Fruit fly (Drosophila melanogaster): ENCODE results near the gene CG17154.

CG17154 gene

DNA sequence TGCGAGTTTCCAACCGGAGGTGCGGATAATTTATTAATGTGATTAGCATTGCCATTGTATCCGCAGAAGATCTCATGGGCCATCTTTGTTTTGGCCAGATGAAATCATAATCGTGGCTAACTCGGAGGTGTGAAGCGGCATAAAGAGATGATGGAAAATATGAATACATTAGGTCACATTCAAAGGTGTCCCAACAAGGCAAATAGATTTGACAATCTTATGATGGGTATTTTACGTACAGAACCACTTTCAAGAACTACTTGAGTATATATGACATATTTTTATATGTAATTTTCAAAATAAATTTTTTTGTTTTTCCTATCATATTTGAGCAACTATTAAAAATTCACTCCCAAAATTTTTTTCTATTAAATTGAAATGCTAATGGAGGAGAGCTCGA, at the start of gene CG17154:
Gene CG17154, plus strand, starts transcription at position 301 of the 400 bp plus-strand sequence.
- no peak for TF ChIP-seq pan (optimal IDR thresholded peaks at IDR 0.05)
- no peak for TF ChIP-seq Dll (optimal IDR thresholded peaks at IDR 0.05)
- no peak for TF ChIP-seq EcR (GFP tag; optimal IDR thresholded peaks at IDR 0.05)
- TF ChIP-seq psq (optimal IDR thresholded peaks at IDR 0.05): no peak
- TF ChIP-seq CG8478 (optimal IDR thresholded peaks at IDR 0.05): no peak
- TF ChIP-seq usp (GFP tag; optimal IDR thresholded peaks at IDR 0.05): no peak

DNA sequence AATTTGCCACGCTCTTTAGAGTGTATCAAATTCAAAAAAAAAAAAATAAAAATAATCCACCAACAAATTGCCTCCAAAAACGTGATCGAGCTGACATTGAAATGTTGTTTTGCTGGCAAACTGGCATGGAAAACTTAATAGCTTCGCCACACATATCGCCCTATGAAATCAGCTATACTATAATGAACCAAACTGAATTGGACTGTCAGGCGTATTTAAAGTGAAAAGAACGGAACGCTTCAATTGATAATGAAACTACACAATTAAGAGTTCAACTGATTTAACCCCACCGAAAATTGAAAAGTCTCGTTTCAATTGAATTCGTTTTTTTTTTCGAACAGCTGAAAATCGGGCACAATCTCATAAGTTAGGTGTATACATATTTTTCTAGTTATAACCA, 49.3 kb upstream of the CG17154 start:
- TF ChIP-seq CG8478 (optimal IDR thresholded peaks at IDR 0.05) (no peak), pan (optimal IDR thresholded peaks at IDR 0.05) (no peak), psq (optimal IDR thresholded peaks at IDR 0.05) (no peak), EcR (GFP tag; optimal IDR thresholded peaks at IDR 0.05) (no peak), usp (GFP tag; optimal IDR thresholded peaks at IDR 0.05) (no peak), Dll (optimal IDR thresholded peaks at IDR 0.05) (no peak)

DNA sequence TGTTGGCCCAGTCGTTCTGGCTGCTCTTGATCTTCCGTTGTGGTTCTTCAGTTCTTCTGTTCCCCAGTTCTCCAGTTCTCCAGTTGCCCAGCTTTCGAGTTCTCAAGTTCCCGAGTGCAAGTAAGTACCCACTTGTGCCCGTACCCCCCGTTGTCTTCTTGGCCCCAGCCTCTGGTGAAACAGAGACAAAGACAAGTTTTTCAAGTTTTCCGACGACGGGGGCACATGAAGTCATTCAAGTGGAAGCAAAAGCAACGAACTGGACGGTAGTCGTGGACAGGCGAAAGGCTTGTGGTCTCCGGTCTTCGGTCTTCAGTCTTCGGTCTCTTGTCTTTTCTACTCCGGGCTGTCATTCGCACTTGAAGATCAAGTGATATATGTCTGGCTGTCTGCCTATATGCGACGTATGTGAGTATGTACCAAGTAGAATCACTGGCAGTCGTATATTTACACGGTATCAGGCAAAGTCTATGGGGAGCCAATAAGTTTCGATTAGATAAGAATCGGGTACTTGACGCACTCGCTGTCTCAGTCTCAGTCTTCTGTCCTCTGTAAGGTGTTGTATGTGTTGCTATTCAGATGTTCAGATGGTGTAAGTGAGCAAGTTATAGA, 48.0 kb upstream of the CG17154 start:
- TF ChIP-seq usp (GFP tag; optimal IDR thresholded peaks at IDR 0.05): no peak
- TF ChIP-seq CG8478 (optimal IDR thresholded peaks at IDR 0.05): no peak
- peak in 1 of 2 experiments; percentile 70 for TF ChIP-seq EcR (GFP tag; optimal IDR thresholded peaks at IDR 0.05)

DNA sequence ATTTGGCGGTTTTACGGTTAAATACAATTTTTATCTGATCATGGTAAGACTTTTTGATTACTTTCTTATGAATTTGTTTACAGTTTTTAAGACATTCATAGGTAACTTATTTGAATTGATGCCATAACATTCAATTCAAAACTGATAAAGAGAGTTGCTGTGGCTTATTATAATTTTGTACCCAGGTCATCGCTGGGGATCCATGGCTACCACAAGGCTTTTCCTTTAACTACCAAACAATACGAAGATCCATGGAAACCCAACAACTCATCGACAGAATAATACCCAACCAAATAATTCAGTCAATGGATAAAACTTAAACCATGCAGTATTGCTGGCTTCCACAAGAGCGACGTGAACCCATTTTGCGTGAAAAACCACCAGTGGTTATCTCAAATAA, 46.3 kb upstream of the CG17154 start, which contains the start of gene CG6793:
Gene CG6793, plus strand, starts transcription at position 301 of the 400 bp plus-strand sequence.
- no peak for TF ChIP-seq usp (GFP tag; optimal IDR thresholded peaks at IDR 0.05)
- TF ChIP-seq Dll (optimal IDR thresholded peaks at IDR 0.05): no peak
- no peak for TF ChIP-seq EcR (GFP tag; optimal IDR thresholded peaks at IDR 0.05)
- no peak for TF ChIP-seq psq (optimal IDR thresholded peaks at IDR 0.05)
- TF ChIP-seq CG8478 (optimal IDR thresholded peaks at IDR 0.05): no peak
- no peak for TF ChIP-seq pan (optimal IDR thresholded peaks at IDR 0.05)

DNA sequence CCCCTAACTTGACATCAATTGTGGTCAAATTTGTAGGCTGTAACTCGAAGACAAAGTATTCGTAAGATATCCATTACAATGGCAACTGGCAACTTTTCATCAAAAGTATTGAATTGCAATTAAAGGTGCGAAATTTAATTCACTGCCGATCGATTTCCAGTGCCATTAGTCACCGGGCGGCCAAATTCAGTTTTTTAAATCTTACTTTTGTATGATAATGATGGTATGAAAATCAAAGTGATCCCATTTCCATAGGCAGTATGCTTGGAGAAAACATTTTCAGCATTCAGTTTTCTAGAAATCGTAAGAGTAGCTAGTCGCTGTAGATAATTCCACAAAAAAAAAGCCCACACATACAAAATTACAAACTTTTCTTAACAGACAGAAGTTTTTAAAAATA, 44.1 kb upstream of the CG17154 start, which contains the start of gene CG43638:
Gene CG43638, plus strand, starts transcription at position 301 of the 400 bp plus-strand sequence.
- TF ChIP-seq CG8478 (optimal IDR thresholded peaks at IDR 0.05): no peak
- TF ChIP-seq psq (optimal IDR thresholded peaks at IDR 0.05): no peak
- TF ChIP-seq usp (GFP tag; optimal IDR thresholded peaks at IDR 0.05): no peak
- no peak for TF ChIP-seq pan (optimal IDR thresholded peaks at IDR 0.05)
- no peak for TF ChIP-seq EcR (GFP tag; optimal IDR thresholded peaks at IDR 0.05)

DNA sequence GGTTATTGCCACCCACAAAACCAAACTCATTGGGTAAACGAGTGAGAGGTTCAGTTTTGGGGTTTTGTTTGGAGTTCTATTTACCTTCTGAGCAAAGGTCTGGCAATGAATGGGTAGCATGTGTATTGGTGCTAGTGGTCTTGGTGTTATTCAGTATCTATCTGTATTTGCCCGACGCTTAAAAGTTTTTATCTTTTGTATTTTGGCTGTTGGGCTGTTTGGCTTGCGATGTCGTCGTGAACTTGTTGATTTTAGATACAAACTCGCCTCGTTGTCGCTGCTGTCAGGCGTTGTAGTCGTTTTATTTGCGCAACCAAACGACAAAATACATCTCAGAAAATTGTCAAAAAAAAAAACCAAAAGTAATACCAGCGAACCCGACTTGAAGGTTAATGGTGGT, 43.0 kb upstream of the CG17154 start:
- TF ChIP-seq usp (GFP tag; optimal IDR thresholded peaks at IDR 0.05) (no peak), CG8478 (optimal IDR thresholded peaks at IDR 0.05) (no peak), psq (optimal IDR thresholded peaks at IDR 0.05) (no peak), EcR (GFP tag; optimal IDR thresholded peaks at IDR 0.05) (no peak)

DNA sequence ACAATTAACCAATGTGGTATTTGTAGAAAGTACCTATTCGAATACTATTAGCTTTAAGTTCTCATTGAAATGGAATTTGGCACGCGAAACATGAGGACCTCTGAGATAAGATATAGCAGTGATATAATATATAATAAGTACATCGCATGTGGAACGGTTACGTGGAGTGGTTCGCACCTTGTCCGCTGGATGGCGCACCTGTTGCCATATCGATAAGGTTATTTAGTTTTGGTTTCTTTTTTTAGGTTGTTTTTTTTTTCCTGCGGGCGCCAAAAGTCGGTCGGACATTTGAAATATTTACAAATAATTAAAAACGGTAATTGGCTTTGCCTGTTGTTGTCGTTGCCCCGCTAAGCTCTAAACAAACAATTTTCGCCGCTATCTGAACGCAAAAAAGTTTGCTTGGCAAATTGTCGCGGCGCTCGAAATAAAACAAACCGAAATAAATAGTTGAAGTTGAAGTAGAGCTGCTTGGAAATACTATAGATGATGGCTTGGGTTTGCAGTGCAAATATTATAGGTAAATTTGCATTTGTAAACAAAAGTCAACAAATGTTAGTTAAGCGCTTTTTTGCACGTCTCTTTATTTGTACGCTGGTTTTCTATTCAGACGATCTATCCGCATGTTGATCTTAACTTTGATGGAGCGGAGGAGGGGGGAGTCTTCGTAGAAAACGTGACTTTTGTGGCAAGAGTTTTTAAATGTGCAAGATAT, 38.7 kb upstream of the CG17154 start:
- TF ChIP-seq Dll (optimal IDR thresholded peaks at IDR 0.05) (no peak), pan (optimal IDR thresholded peaks at IDR 0.05) (no peak), CG8478 (optimal IDR thresholded peaks at IDR 0.05) (no peak), usp (GFP tag; optimal IDR thresholded peaks at IDR 0.05) (no peak), EcR (GFP tag; optimal IDR thresholded peaks at IDR 0.05) (no peak), psq (optimal IDR thresholded peaks at IDR 0.05) (no peak)

- no peak for TF ChIP-seq Dll (optimal IDR thresholded peaks at IDR 0.05)
- no peak for TF ChIP-seq CG8478 (optimal IDR thresholded peaks at IDR 0.05)
- TF ChIP-seq EcR (GFP tag; optimal IDR thresholded peaks at IDR 0.05): no peak
- no peak for TF ChIP-seq pan (optimal IDR thresholded peaks at IDR 0.05)
- no peak for TF ChIP-seq usp (GFP tag; optimal IDR thresholded peaks at IDR 0.05)
- no peak for TF ChIP-seq psq (optimal IDR thresholded peaks at IDR 0.05)
These were observed 37.8 kb upstream of the CG17154 start for dm6 chr3L:12050629-12051028.

DNA sequence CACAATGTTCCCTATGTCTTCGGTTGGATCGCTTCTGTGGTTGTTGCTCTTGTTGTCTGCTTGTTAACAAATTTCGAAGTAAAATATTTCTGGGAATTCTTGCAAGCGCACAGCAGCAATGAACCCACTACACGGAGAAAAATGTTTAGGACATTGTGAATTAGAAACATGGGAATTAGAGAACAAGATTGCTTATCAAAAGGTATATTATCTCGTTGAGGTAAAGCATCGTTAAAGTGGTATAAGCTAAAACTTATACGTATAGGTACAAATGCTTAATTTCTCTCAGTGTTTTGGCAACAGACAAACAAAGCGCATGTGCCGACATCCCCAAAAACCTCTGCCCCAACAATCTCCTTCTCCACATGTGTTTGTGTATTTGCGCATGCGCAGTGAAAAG, 34.7 kb upstream of the CG17154 start:
- no peak for TF ChIP-seq EcR (GFP tag; optimal IDR thresholded peaks at IDR 0.05)
- TF ChIP-seq psq (optimal IDR thresholded peaks at IDR 0.05): no peak
- no peak for TF ChIP-seq CG8478 (optimal IDR thresholded peaks at IDR 0.05)
- no peak for TF ChIP-seq usp (GFP tag; optimal IDR thresholded peaks at IDR 0.05)
- TF ChIP-seq pan (optimal IDR thresholded peaks at IDR 0.05): no peak
- no peak for TF ChIP-seq Dll (optimal IDR thresholded peaks at IDR 0.05)

- TF ChIP-seq Dll (optimal IDR thresholded peaks at IDR 0.05) (peak; percentile 60), EcR (GFP tag; optimal IDR thresholded peaks at IDR 0.05) (no peak), usp (GFP tag; optimal IDR thresholded peaks at IDR 0.05) (no peak), pan (optimal IDR thresholded peaks at IDR 0.05) (peak; percentile 69), psq (optimal IDR thresholded peaks at IDR 0.05) (no peak)
These were observed 31.9 kb upstream of the CG17154 start for dm6 chr3L:12056286-12057178.

- TF ChIP-seq Dll (optimal IDR thresholded peaks at IDR 0.05): no peak
- TF ChIP-seq EcR (GFP tag; optimal IDR thresholded peaks at IDR 0.05): no peak
- no peak for TF ChIP-seq usp (GFP tag; optimal IDR thresholded peaks at IDR 0.05)
- TF ChIP-seq CG8478 (optimal IDR thresholded peaks at IDR 0.05): no peak
- TF ChIP-seq psq (optimal IDR thresholded peaks at IDR 0.05): no peak
- no peak for TF ChIP-seq pan (optimal IDR thresholded peaks at IDR 0.05)
These were observed 30.8 kb upstream of the CG17154 start for dm6 chr3L:12057585-12057984.
